Worm (Caenorhabditis elegans) whole organism, early embryonic: ENCODE data around the gene F54H12.4.

ENCODE experiments used
- B0310.2 ChIP-seq: sonication (generic microtip); optimal IDR thresholded peaks from 2 replicates; lab custom pipeline; 2016; ENCODE audit warnings: mild to moderate bottlenecking, missing genetic modification characterization, missing compliant biosample characterization
- F13C5.2 ChIP-seq: sonication (generic microtip); optimal IDR thresholded peaks from 2 replicates; lab custom pipeline; 2017; ENCODE audit warnings: mild to moderate bottlenecking, missing genetic modification characterization, inconsistent platforms, missing compliant biosample characterization
- aly-1 ChIP-seq: sonication (generic microtip); optimal IDR thresholded peaks from 2 replicates; lab custom pipeline; 2016; ENCODE audit warnings: missing genetic modification characterization, missing compliant biosample characterization
- ama-1 ChIP-seq: fragments of 150-350 bp; optimal IDR thresholded peaks from 2 replicates; lab custom pipeline; 2014
- ceh-13 ChIP-seq: fragments of 200-800 bp; sonication (Bioruptor generic); optimal IDR thresholded peaks from 2 replicates; lab custom pipeline; 2018; ENCODE audit warnings: mild to moderate bottlenecking, missing genetic modification characterization, missing compliant biosample characterization
- ceh-36 ChIP-seq: sonication (generic microtip); optimal IDR thresholded peaks from 2 replicates; lab custom pipeline; 2016; ENCODE audit warnings: missing genetic modification characterization, inconsistent platforms, missing compliant biosample characterization
- ets-7 ChIP-seq: sonication (generic microtip); optimal IDR thresholded peaks from 2 replicates; lab custom pipeline; 2016; ENCODE audit warnings: missing genotype, missing genetic modification characterization, missing compliant biosample characterization
- flt-1 ChIP-seq: fragments of 200-800 bp; sonication (Bioruptor generic); IDR thresholded peaks from 2 replicates; pipeline ENCODE4 v1.3.6; 2022; ENCODE audit warnings: missing genetic modification characterization, missing compliant biosample characterization
- hmbx-1 ChIP-seq: sonication (generic microtip); optimal IDR thresholded peaks from 2 replicates; lab custom pipeline; 2016; ENCODE audit warnings: mild to moderate bottlenecking, missing genetic modification characterization, missing compliant biosample characterization
- hmg-4 ChIP-seq: fragments of 200-800 bp; sonication (Bioruptor generic); optimal IDR thresholded peaks from 2 replicates; lab custom pipeline; 2018; ENCODE audit warnings: mild to moderate bottlenecking, missing genetic modification characterization, missing compliant biosample characterization
- hnd-1 ChIP-seq: sonication (generic microtip); optimal IDR thresholded peaks from 2 replicates; lab custom pipeline; 2016; ENCODE audit warnings: missing genetic modification characterization, missing compliant biosample characterization
- pes-1 ChIP-seq: fragments of 200-800 bp; sonication (Bioruptor generic); IDR thresholded peaks from 2 replicates; pipeline ENCODE4 v1.3.6; 2022; ENCODE audit warnings: missing genetic modification reagents, missing genetic modification characterization, missing compliant biosample characterization
- scrt-1 ChIP-seq: fragments of 200-800 bp; sonication (Bioruptor generic); IDR thresholded peaks from 2 replicates; pipeline ENCODE4 v1.3.6; 2022; ENCODE audit warnings: missing genetic modification characterization, missing compliant biosample characterization
- sea-1 ChIP-seq: fragments of 200-800 bp; sonication (Bioruptor generic); conservative IDR thresholded peaks from 2 replicates; pipeline ENCODE4 v1.3.6; 2022; ENCODE audit warnings: missing genetic modification characterization, missing compliant biosample characterization
- tbx-11 ChIP-seq: fragments of 200-800 bp; sonication (Bioruptor generic); IDR thresholded peaks from 2 replicates; pipeline ENCODE4 v1.3.6; 2022; ENCODE audit warnings: missing genetic modification characterization, missing compliant biosample characterization
- tbx-37 ChIP-seq: fragments of 200-800 bp; sonication (Bioruptor generic); conservative IDR thresholded peaks from 2 replicates; pipeline ENCODE4 v1.3.6; 2022; ENCODE audit warnings: missing genetic modification reagents, missing genetic modification characterization, missing compliant biosample characterization
- tra-4 ChIP-seq: sonication (generic microtip); optimal IDR thresholded peaks from 2 replicates; lab custom pipeline; 2017; ENCODE audit warnings: missing genetic modification characterization, missing compliant biosample characterization

The F54H12.4 gene

ce11 chrIII:7958085-7958484 is 4.5 kb downstream of the F54H12.4 start, which contains the start of gene C29E4.11:
TSS of gene C29E4.11 (minus strand) at chrIII:7958114.
- no peak for TF ChIP-seq ets-7
- TF ChIP-seq F13C5.2 (tag; lab: Kevin White, UChicago), result no peak
- no peak for TF ChIP-seq ama-1
- no peak for TF ChIP-seq hmbx-1 (tag; lab: Kevin White, UChicago)
- no peak for TF ChIP-seq pes-1 (GFP tag; lab: Robert Waterston, UW)
- no peak for TF ChIP-seq flt-1
- no peak for TF ChIP-seq scrt-1 (GFP tag; lab: Robert Waterston, UW)
- no peak for TF ChIP-seq tbx-37 (GFP tag; lab: Robert Waterston, UW)
- TF ChIP-seq tbx-11 (GFP tag; lab: Robert Waterston, UW), result no peak
- no peak for TF ChIP-seq hmg-4 (GFP tag; lab: Kevin White, UChicago)
- no peak for TF ChIP-seq ceh-13 (GFP tag; lab: Kevin White, UChicago)
- no peak for TF ChIP-seq hnd-1 (tag; lab: Kevin White, UChicago)
- TF ChIP-seq sea-1 (GFP tag; lab: Robert Waterston, UW), result no peak
- no peak for TF ChIP-seq tra-4 (tag; lab: Kevin White, UChicago)
- TF ChIP-seq ceh-36 (tag; lab: Kevin White, UChicago), result no peak
- no peak for TF ChIP-seq B0310.2 (tag; lab: Kevin White, UChicago)
- TF ChIP-seq aly-1 (tag; lab: Kevin White, UChicago), result no peak

DNA sequence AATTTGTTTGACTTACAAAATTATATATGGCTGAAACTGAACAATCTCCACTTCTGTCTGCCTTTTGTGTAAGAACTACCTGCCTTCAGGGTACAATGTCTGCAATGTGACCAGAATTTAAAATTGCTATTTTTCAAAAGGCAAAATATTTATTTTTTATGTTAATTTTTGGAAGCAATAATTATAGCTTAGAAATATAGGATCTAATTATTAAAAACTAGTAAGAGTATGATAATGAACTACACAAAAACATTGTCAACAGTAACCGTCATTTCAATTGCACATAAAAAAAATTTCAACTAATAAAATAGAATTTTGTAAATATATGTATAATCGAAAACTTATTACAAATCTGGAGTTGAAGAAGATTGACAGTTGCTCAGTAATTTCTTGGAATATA is 5.6 kb downstream of the F54H12.4 start, which contains the start of gene C29E4.9:
Gene C29E4.9 (minus strand): TSS at position 101 of the 400 bp plus-strand sequence.
- TF ChIP-seq sea-1 (GFP tag; lab: Robert Waterston, UW) (no peak), hnd-1 (tag; lab: Kevin White, UChicago) (no peak), pes-1 (GFP tag; lab: Robert Waterston, UW) (no peak), ceh-13 (GFP tag; lab: Kevin White, UChicago) (no peak), hmg-4 (GFP tag; lab: Kevin White, UChicago) (no peak), ama-1 (no peak), aly-1 (tag; lab: Kevin White, UChicago) (no peak), tbx-11 (GFP tag; lab: Robert Waterston, UW) (no peak), B0310.2 (tag; lab: Kevin White, UChicago) (no peak), tbx-37 (GFP tag; lab: Robert Waterston, UW) (no peak), scrt-1 (GFP tag; lab: Robert Waterston, UW) (no peak), ceh-36 (tag; lab: Kevin White, UChicago) (no peak)

ce11 chrIII:7953208-7953607 is 9.3 kb downstream of the F54H12.4 start, which contains the start of gene let-754:
TSS of gene let-754 (minus strand) at chrIII:7953308.
- no peak for TF ChIP-seq flt-1
- TF ChIP-seq hmg-4 (GFP tag; lab: Kevin White, UChicago), result no peak

- TF ChIP-seq ama-1 (no peak), scrt-1 (GFP tag; lab: Robert Waterston, UW) (no peak), pes-1 (GFP tag; lab: Robert Waterston, UW) (no peak), ceh-13 (GFP tag; lab: Kevin White, UChicago) (no peak), B0310.2 (tag; lab: Kevin White, UChicago) (no peak), F13C5.2 (tag; lab: Kevin White, UChicago) (no peak), ceh-36 (tag; lab: Kevin White, UChicago) (no peak), ets-7 (no peak), flt-1 (no peak), tra-4 (tag; lab: Kevin White, UChicago) (no peak), hnd-1 (tag; lab: Kevin White, UChicago) (no peak), tbx-11 (GFP tag; lab: Robert Waterston, UW) (no peak), sea-1 (GFP tag; lab: Robert Waterston, UW) (no peak), hmbx-1 (tag; lab: Kevin White, UChicago) (no peak), tbx-37 (GFP tag; lab: Robert Waterston, UW) (no peak), hmg-4 (GFP tag; lab: Kevin White, UChicago) (no peak), aly-1 (tag; lab: Kevin White, UChicago) (no peak)
Observed at ce11 chrIII:7952077-7952765, 10.3 kb downstream of the F54H12.4 start, which contains the start of gene C29E4.15. TSS of gene C29E4.15 (plus strand) at chrIII:7952623.

- TF ChIP-seq ets-7 (no peak), aly-1 (tag; lab: Kevin White, UChicago) (no peak), pes-1 (GFP tag; lab: Robert Waterston, UW) (no peak), sea-1 (GFP tag; lab: Robert Waterston, UW) (no peak), B0310.2 (tag; lab: Kevin White, UChicago) (no peak), tra-4 (tag; lab: Kevin White, UChicago) (no peak), tbx-11 (GFP tag; lab: Robert Waterston, UW) (no peak), scrt-1 (GFP tag; lab: Robert Waterston, UW) (no peak), ceh-36 (tag; lab: Kevin White, UChicago) (no peak), ceh-13 (GFP tag; lab: Kevin White, UChicago) (no peak), hmbx-1 (tag; lab: Kevin White, UChicago) (no peak), ama-1 (no peak), F13C5.2 (tag; lab: Kevin White, UChicago) (no peak), hnd-1 (tag; lab: Kevin White, UChicago) (no peak), tbx-37 (GFP tag; lab: Robert Waterston, UW) (no peak)
Observed at ce11 chrIII:7950447-7950846, 12.1 kb downstream of the F54H12.4 start.

- TF ChIP-seq pes-1 (GFP tag; lab: Robert Waterston, UW), result no peak
- TF ChIP-seq sea-1 (GFP tag; lab: Robert Waterston, UW), result no peak
- TF ChIP-seq F13C5.2 (tag; lab: Kevin White, UChicago), result no peak
- no peak for TF ChIP-seq B0310.2 (tag; lab: Kevin White, UChicago)
- no peak for TF ChIP-seq hmbx-1 (tag; lab: Kevin White, UChicago)
- no peak for TF ChIP-seq aly-1 (tag; lab: Kevin White, UChicago)
- TF ChIP-seq ceh-36 (tag; lab: Kevin White, UChicago), result no peak
- no peak for TF ChIP-seq ama-1
- no peak for TF ChIP-seq tra-4 (tag; lab: Kevin White, UChicago)
- no peak for TF ChIP-seq flt-1
- TF ChIP-seq tbx-11 (GFP tag; lab: Robert Waterston, UW), result no peak
- TF ChIP-seq scrt-1 (GFP tag; lab: Robert Waterston, UW), result no peak
- TF ChIP-seq ceh-13 (GFP tag; lab: Kevin White, UChicago), result no peak
- no peak for TF ChIP-seq ets-7
- TF ChIP-seq hmg-4 (GFP tag; lab: Kevin White, UChicago), result no peak
- TF ChIP-seq hnd-1 (tag; lab: Kevin White, UChicago), result no peak
- TF ChIP-seq tbx-37 (GFP tag; lab: Robert Waterston, UW), result no peak
Observed at ce11 chrIII:7948802-7949201, 13.7 kb downstream of the F54H12.4 start, which contains the start of gene col-90. TSS of gene col-90 (plus strand) at chrIII:7948838.
